Fruit fly (Drosophila melanogaster) whole organism, embryonic: ENCODE measurements around the gene scaf6.

Source experiments
- CG10209 ChIP-seq: fragments of 200-800 bp; sonication (Bioruptor generic); optimal IDR thresholded peaks from 3 replicates; lab custom pipeline; 2017; ENCODE audit warnings: missing biosample characterization, mild to moderate bottlenecking, missing genetic modification characterization, missing genetic modification reagents
- CG10321 ChIP-seq: fragments of 200-800 bp; sonication (Bioruptor generic); IDR thresholded peaks from 2 replicates; pipeline ENCODE4 v1.3.6; 2022; ENCODE audit warnings: missing biosample characterization, missing genetic modification characterization
- CG11398 ChIP-seq: fragments of 200-800 bp; sonication (Bioruptor generic); optimal IDR thresholded peaks from 2 replicates; lab custom pipeline; 2016; ENCODE audit warnings: missing biosample characterization, missing genetic modification characterization
- CG11696 ChIP-seq: fragments of 200-800 bp; sonication (Bioruptor generic); IDR thresholded peaks from 2 replicates; pipeline ENCODE4 v1.3.6; 2022; ENCODE audit warnings: missing biosample characterization, missing genetic modification characterization
- CG12071 ChIP-seq: fragments of 200-800 bp; sonication (Bioruptor generic); optimal IDR thresholded peaks from 3 replicates; lab custom pipeline; 2018; ENCODE audit warnings: missing biosample characterization, mild to moderate bottlenecking, missing genetic modification characterization
- CG12104 ChIP-seq: fragments of 200-800 bp; sonication (Bioruptor generic); optimal IDR thresholded peaks from 3 replicates; lab custom pipeline; 2016; ENCODE audit warnings: missing biosample characterization, missing genetic modification characterization
- CG12155 ChIP-seq: fragments of 200-800 bp; sonication (Bioruptor generic); optimal IDR thresholded peaks from 3 replicates; lab custom pipeline; 2016; ENCODE audit warnings: missing biosample characterization, missing genetic modification characterization
- CG12219 ChIP-seq: fragments of 200-800 bp; sonication (Bioruptor generic); optimal IDR thresholded peaks from 3 replicates; lab custom pipeline; 2018; ENCODE audit warnings: missing biosample characterization, mild to moderate bottlenecking, missing genetic modification characterization
- CG14014 ChIP-seq: fragments of 200-800 bp; sonication (Bioruptor generic); IDR thresholded peaks from 2 replicates; pipeline ENCODE4 v1.3.6; 2022; ENCODE audit warnings: missing biosample characterization, missing genetic modification characterization
- CG14441 ChIP-seq: fragments of 200-800 bp; sonication (Bioruptor generic); IDR thresholded peaks from 2 replicates; pipeline ENCODE4 v1.3.6; 2022; ENCODE audit warnings: missing biosample characterization, missing genetic modification characterization
- CG15696 ChIP-seq: fragments of 200-800 bp; sonication (Bioruptor generic); optimal IDR thresholded peaks from 2 replicates; lab custom pipeline; 2019; ENCODE audit warnings: missing biosample characterization, mild to moderate bottlenecking, missing genetic modification characterization, moderate library complexity
- CG17186 ChIP-seq: fragments of 200-800 bp; sonication (Bioruptor generic); optimal IDR thresholded peaks from 3 replicates; lab custom pipeline; 2017; ENCODE audit warnings: missing biosample characterization, missing genetic modification reagents, missing genetic modification characterization
- CG18619 ChIP-seq: fragments of 200-800 bp; sonication (Bioruptor generic); optimal IDR thresholded peaks from 3 replicates; lab custom pipeline; 2017; ENCODE audit warnings: missing biosample characterization, mild to moderate bottlenecking, missing genetic modification characterization
- CG2712 ChIP-seq: fragments of 200-800 bp; optimal IDR thresholded peaks from 3 replicates; lab custom pipeline; 2019; ENCODE audit warnings: missing biosample characterization, mild to moderate bottlenecking, missing genetic modification characterization, moderate library complexity
- CG30020 ChIP-seq: fragments of 200-800 bp; optimal IDR thresholded peaks from 2 replicates; lab custom pipeline; 2019; ENCODE audit warnings: missing biosample characterization, mild to moderate bottlenecking, missing genetic modification characterization, moderate library complexity
- CG3281 ChIP-seq: fragments of 200-800 bp; sonication (Bioruptor generic); optimal IDR thresholded peaks from 3 replicates; lab custom pipeline; 2017; ENCODE audit warnings: missing biosample characterization, mild to moderate bottlenecking, missing genetic modification characterization
- CG33557 ChIP-seq: fragments of 200-800 bp; sonication (Bioruptor generic); optimal IDR thresholded peaks from 2 replicates; lab custom pipeline; 2019; ENCODE audit warnings: missing biosample characterization, mild to moderate bottlenecking, missing genetic modification characterization, moderate library complexity
- CG3838 ChIP-seq: fragments of 200-800 bp; sonication (Bioruptor generic); optimal IDR thresholded peaks from 3 replicates; lab custom pipeline; 2016; ENCODE audit warnings: missing biosample characterization, missing genetic modification characterization
- CG6791 ChIP-seq: fragments of 200-800 bp; sonication (Bioruptor generic); IDR thresholded peaks from 3 replicates; pipeline ENCODE4 v1.3.6; 2022; ENCODE audit warnings: missing biosample characterization, missing genetic modification characterization; ENCODE audit not compliant: partially characterized antibody
- CG9215 ChIP-seq: fragments of 200-800 bp; sonication (Bioruptor generic); IDR thresholded peaks from 2 replicates; pipeline ENCODE4 v1.3.6; 2022; ENCODE audit warnings: missing biosample characterization, missing genetic modification characterization
- CG9817 ChIP-seq: fragments of 200-800 bp; sonication (Bioruptor generic); optimal IDR thresholded peaks from 2 replicates; lab custom pipeline; 2018; ENCODE audit warnings: missing biosample characterization, mild to moderate bottlenecking, missing genetic modification characterization, moderate library complexity
- CHES-1-like ChIP-seq: fragments of 200-800 bp; sonication (Bioruptor generic); optimal IDR thresholded peaks from 2 replicates; lab custom pipeline; 2016; ENCODE audit warnings: missing biosample characterization, missing genetic modification characterization
- Dip2 ChIP-seq: fragments of 200-800 bp; sonication (Bioruptor generic); IDR thresholded peaks from 2 replicates; pipeline ENCODE4 v1.3.6; 2022; ENCODE audit warnings: missing biosample characterization, missing genetic modification characterization
- Elba2 ChIP-seq: fragments of 200-800 bp; sonication (Bioruptor generic); optimal IDR thresholded peaks from 3 replicates; lab custom pipeline; 2016; ENCODE audit warnings: missing biosample characterization, missing genetic modification characterization
- GATAe ChIP-seq: fragments of 200-800 bp; sonication (Bioruptor generic); conservative IDR thresholded peaks from 2 replicates; pipeline ENCODE4 v1.3.6; 2022; ENCODE audit warnings: missing biosample characterization, missing genetic modification characterization
- H2.0 ChIP-seq: fragments of 200-800 bp; sonication (Bioruptor generic); IDR thresholded peaks from 2 replicates; pipeline ENCODE4 v1.3.6; 2022; ENCODE audit warnings: missing biosample characterization, missing genetic modification characterization
- HLHmδ ChIP-seq: fragments of 200-800 bp; sonication (Bioruptor generic); optimal IDR thresholded peaks from 2 replicates; lab custom pipeline; 2018; ENCODE audit warnings: missing biosample characterization, mild to moderate bottlenecking, missing genetic modification characterization, moderate library complexity
- HmgZ ChIP-seq: fragments of 200-800 bp; sonication (Bioruptor generic); optimal IDR thresholded peaks from 2 replicates; lab custom pipeline; 2018; ENCODE audit warnings: missing biosample characterization, mild to moderate bottlenecking, missing genetic modification characterization
- Jarid2 ChIP-seq: fragments of 200-800 bp; sonication (Bioruptor generic); optimal IDR thresholded peaks from 3 replicates; lab custom pipeline; 2017; ENCODE audit warnings: mild to moderate bottlenecking, missing biosample characterization, missing genetic modification reagents, missing genetic modification characterization
- NC2α ChIP-seq: fragments of 200-800 bp; sonication (Bioruptor generic); optimal IDR thresholded peaks from 2 replicates; lab custom pipeline; 2016; ENCODE audit warnings: missing biosample characterization, missing genetic modification characterization
- NFAT ChIP-seq: fragments of 200-800 bp; sonication (Bioruptor generic); IDR thresholded peaks from 2 replicates; pipeline ENCODE4 v1.3.6; 2022; ENCODE audit warnings: missing biosample characterization, missing genetic modification characterization
- Neu2 ChIP-seq: fragments of 200-800 bp; sonication (Bioruptor generic); optimal IDR thresholded peaks from 3 replicates; lab custom pipeline; 2016; ENCODE audit warnings: missing biosample characterization, missing genetic modification characterization, borderline replicate concordance
- NfI ChIP-seq: fragments of 200-800 bp; sonication (Bioruptor generic); optimal IDR thresholded peaks from 3 replicates; lab custom pipeline; 2018; ENCODE audit warnings: missing biosample characterization, mild to moderate bottlenecking, missing genetic modification characterization, moderate library complexity
- Optix ChIP-seq: fragments of 200-800 bp; sonication (Bioruptor generic); IDR thresholded peaks from 3 replicates; pipeline ENCODE4 v1.3.6; 2022; ENCODE audit warnings: missing biosample characterization, missing genetic modification characterization
- Sin3A ChIP-seq: fragments of >200 bp; optimal IDR thresholded peaks from 2 replicates; lab custom pipeline; 2018
- Xbp1 ChIP-seq: fragments of 200-800 bp; sonication (Bioruptor generic); optimal IDR thresholded peaks from 3 replicates; lab custom pipeline; 2016; ENCODE audit warnings: missing biosample characterization, mild to moderate bottlenecking, missing genetic modification characterization
- abd-A ChIP-seq: fragments of 200-800 bp; sonication (Bioruptor generic); optimal IDR thresholded peaks from 3 replicates; lab custom pipeline; 2019; ENCODE audit warnings: missing biosample characterization, mild to moderate bottlenecking, missing genetic modification characterization, moderate library complexity
- ap ChIP-seq: fragments of 200-800 bp; sonication (Bioruptor generic); IDR thresholded peaks from 2 replicates; pipeline ENCODE4 v1.3.6; 2022; ENCODE audit warnings: missing biosample characterization, missing genetic modification characterization
- bab2 ChIP-seq: fragments of 200-800 bp; sonication (Bioruptor generic); optimal IDR thresholded peaks from 2 replicates; lab custom pipeline; 2016; ENCODE audit warnings: missing biosample characterization, missing genetic modification characterization
- cato ChIP-seq: fragments of 200-800 bp; sonication (Bioruptor generic); optimal IDR thresholded peaks from 2 replicates; lab custom pipeline; 2016; ENCODE audit warnings: missing biosample characterization, missing genetic modification characterization, borderline replicate concordance
- crc ChIP-seq: fragments of 200-800 bp; sonication (Bioruptor generic); optimal IDR thresholded peaks from 2 replicates; lab custom pipeline; 2016; ENCODE audit warnings: missing biosample characterization, missing genetic modification characterization
- exex ChIP-seq: fragments of 200-800 bp; sonication (Bioruptor generic); optimal IDR thresholded peaks from 4 replicates; lab custom pipeline; 2018; ENCODE audit warnings: missing biosample characterization, mild to moderate bottlenecking, missing genetic modification characterization, moderate library complexity
- fd96Cb ChIP-seq: fragments of 200-800 bp; sonication (Bioruptor generic); optimal IDR thresholded peaks from 2 replicates; lab custom pipeline; 2018; ENCODE audit warnings: missing biosample characterization, mild to moderate bottlenecking, missing genetic modification characterization, moderate library complexity
- gem ChIP-seq: fragments of 200-800 bp; sonication (Bioruptor generic); optimal IDR thresholded peaks from 2 replicates; lab custom pipeline; 2019; ENCODE audit warnings: missing biosample characterization, mild to moderate bottlenecking, missing genetic modification characterization, moderate library complexity
- ham ChIP-seq: fragments of 200-800 bp; sonication (Bioruptor generic); IDR thresholded peaks from 2 replicates; pipeline ENCODE4 v1.3.6; 2022; ENCODE audit warnings: missing biosample characterization, missing genetic modification characterization
- inv ChIP-seq: fragments of 200-800 bp; sonication (Bioruptor generic); IDR thresholded peaks from 2 replicates; pipeline ENCODE4 v1.3.6; 2022; ENCODE audit warnings: missing biosample characterization, missing genetic modification characterization; ENCODE audit not compliant: partially characterized antibody
- pros ChIP-seq: fragments of 200-800 bp; sonication (Bioruptor generic); optimal IDR thresholded peaks from 3 replicates; lab custom pipeline; 2019; ENCODE audit warnings: missing biosample characterization, mild to moderate bottlenecking, missing genetic modification characterization, moderate library complexity
- toy ChIP-seq: fragments of 200-800 bp; sonication (Bioruptor generic); IDR thresholded peaks from 2 replicates; pipeline ENCODE4 v1.3.6; 2022; ENCODE audit warnings: missing biosample characterization, missing genetic modification characterization
- zfh1 ChIP-seq: fragments of 200-800 bp; sonication (Bioruptor generic); IDR thresholded peaks from 3 replicates; pipeline ENCODE4 v1.3.6; 2022; ENCODE audit warnings: missing biosample characterization, missing genetic modification characterization

The scaf6 gene

dm6 chr3L:17015663-17016575 is 26.5 kb downstream of the scaf6 start, which contains the start of the genes CG6664 and CG7728 (continued):
- TF ChIP-seq ham (GFP tag; lab: Robert Waterston, UW) (no peak), CG12104 (GFP tag; lab: Kevin White, UChicago) (peak; percentile 52), CG30020 (tag; lab: Kevin White, UChicago) (peak; percentile 45), CG3281 (GFP tag; lab: Kevin White, UChicago) (no peak), Sin3A (peak; percentile 40), CG11398 (no peak), gem (tag; lab: Kevin White, UChicago) (no peak), Neu2 (GFP tag; lab: Kevin White, UChicago) (no peak), exex (no peak), toy (no peak), Optix (GFP tag; lab: Robert Waterston, UW) (no peak), CG3838 (no peak), CG11696 (GFP tag; lab: Robert Waterston, UW) (no peak), zfh1 (GFP tag; lab: Robert Waterston, UW) (peak; percentile 59; the same call in 2 of the 3 replicates), CG6791 (GFP tag; lab: Robert Waterston, UW) (peak; percentile 56), CG12071 (GFP tag; lab: Kevin White, UChicago) (no peak), Jarid2 (GFP tag; lab: Kevin White, UChicago) (no peak), CG12219 (no peak), Dip2 (GFP tag; lab: Robert Waterston, UW) (no peak), fd96Cb (tag; lab: Kevin White, UChicago) (peak; percentile 20), CG10209 (GFP tag; lab: Kevin White, UChicago) (no peak), CG17186 (peak; percentile 12), crc (GFP tag; lab: Kevin White, UChicago) (no peak), HLHmδ (GFP tag; lab: Kevin White, UChicago) (no peak), GATAe (no peak), CG12155 (GFP tag; lab: Kevin White, UChicago) (peak; percentile 35), H2.0 (peak; percentile 62; the same call in 1 of the 2 replicates), Xbp1 (GFP tag; lab: Kevin White, UChicago) (peak; percentile 60), inv (peak; percentile 39; the same call in 1 of the 2 replicates), CG2712 (tag; lab: Kevin White, UChicago) (peak; percentile 51), pros (GFP tag; lab: Kevin White, UChicago) (no peak), CG9215 (GFP tag; lab: Robert Waterston, UW) (peak; percentile 46), CG18619 (peak; percentile 68), CHES-1-like (GFP tag; lab: Kevin White, UChicago) (no peak), CG14014 (GFP tag; lab: Robert Waterston, UW) (peak; percentile 25), abd-A (tag; lab: Kevin White, UChicago) (no peak), CG10321 (GFP tag; lab: Robert Waterston, UW) (no peak), bab2 (peak; percentile 38), ap (GFP tag; lab: Robert Waterston, UW) (no peak), NC2α (GFP tag; lab: Kevin White, UChicago) (no peak), Elba2 (GFP tag; lab: Kevin White, UChicago) (peak; percentile 44), HmgZ (tag; lab: Kevin White, UChicago) (no peak), NFAT (peak; percentile 61; the same call in 1 of the 2 replicates), CG15696 (tag; lab: Kevin White, UChicago) (peak; percentile 42), cato (GFP tag; lab: Kevin White, UChicago) (no peak), CG14441 (GFP tag; lab: Robert Waterston, UW) (peak; percentile 51), NfI (peak; percentile 38), CG33557 (peak; percentile 55), CG9817 (peak; percentile 43)
